Worm (Caenorhabditis elegans): Measurements from ENCODE around the gene B0432.7.

The B0432.7 gene

DNA sequence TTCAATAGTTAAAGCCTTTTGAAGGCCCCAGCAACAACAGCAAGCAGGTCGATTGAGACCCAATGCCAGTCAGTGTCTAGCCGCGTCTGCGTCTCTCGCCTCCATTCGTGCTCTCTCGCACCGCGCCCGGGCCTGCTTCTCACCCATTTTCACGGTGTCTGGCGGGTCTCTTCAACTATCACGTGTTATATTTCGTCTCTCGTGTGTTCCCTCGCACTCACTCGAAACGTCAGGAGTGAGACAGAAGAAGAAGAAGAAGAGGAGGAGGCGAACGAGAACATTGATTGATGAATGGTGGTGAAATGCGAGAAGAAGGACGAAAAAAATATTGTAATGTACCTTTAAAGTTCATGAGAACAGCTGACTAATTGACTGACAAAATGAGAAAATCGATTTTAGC is 52.6 kb downstream of the B0432.7 start (continued):
- no peak for TF ChIP-seq ztf-18 (tag; optimal IDR thresholded peaks at IDR 0.05)
- 0 out of 2 replicates have a peak, but pooled peaks have one; percentile 39 for TF ChIP-seq lir-1 (GFP tag; conservative IDR thresholded peaks at IDR 0.05)
- TF ChIP-seq B0019.2 (GFP tag; conservative IDR thresholded peaks at IDR 0.05): no peak
- peak; percentile 53 for TF ChIP-seq pbrm-1 (GFP tag; IDR thresholded peaks at IDR 0.05)
- no peak for TF ChIP-seq madf-6 (GFP tag; IDR thresholded peaks at IDR 0.05)
- TF ChIP-seq D2030.7 (GFP tag; IDR thresholded peaks at IDR 0.05): no peak
- TF ChIP-seq ama-1 (optimal IDR thresholded peaks at IDR 0.05): no peak
- peak in 1 of 2 experiments; percentile 74 for TF ChIP-seq ama-1 (GFP tag; optimal IDR thresholded peaks at IDR 0.05)
- peak; percentile 79; the same call in 1 of the 2 replicates for TF ChIP-seq hmg-1.2 (GFP tag; IDR thresholded peaks at IDR 0.05)
- TF ChIP-seq let-607 (tag; optimal IDR thresholded peaks at IDR 0.05): peak in 1 of 2 experiments; percentile 32
- peak; percentile 58; the same call in 1 of the 2 replicates for TF ChIP-seq B0336.3 (GFP tag; IDR thresholded peaks at IDR 0.05)
- 0 out of 2 replicates have a peak, but pooled peaks have one; percentile 36 for TF ChIP-seq madf-3 (GFP tag; IDR thresholded peaks at IDR 0.05)
- no peak for TF ChIP-seq egl-18 (GFP tag; IDR thresholded peaks at IDR 0.05)
- TF ChIP-seq rcor-1 (GFP tag; IDR thresholded peaks at IDR 0.05): peak; percentile 38; the same call in 1 of the 2 replicates
- no peak for TF ChIP-seq F57C9.4 (tag; optimal IDR thresholded peaks at IDR 0.05)
- no peak for TF ChIP-seq ztf-6 (GFP tag; IDR thresholded peaks at IDR 0.05)
- TF ChIP-seq hrde-1 (tag; optimal IDR thresholded peaks at IDR 0.05; ENCODE audit: borderline replicate concordance): no peak
- TF ChIP-seq snpc-4 (GFP tag; optimal IDR thresholded peaks at IDR 0.05): no peak
- TF ChIP-seq snpc-4 (tag; optimal IDR thresholded peaks at IDR 0.05): peak in 3 of 4 experiments; percentile 4 to 67 (median 31)
- TF ChIP-seq ztf-22 (GFP tag; optimal IDR thresholded peaks at IDR 0.05): no peak
- TF ChIP-seq madf-10 (tag; optimal IDR thresholded peaks at IDR 0.05): peak; percentile 63

DNA sequence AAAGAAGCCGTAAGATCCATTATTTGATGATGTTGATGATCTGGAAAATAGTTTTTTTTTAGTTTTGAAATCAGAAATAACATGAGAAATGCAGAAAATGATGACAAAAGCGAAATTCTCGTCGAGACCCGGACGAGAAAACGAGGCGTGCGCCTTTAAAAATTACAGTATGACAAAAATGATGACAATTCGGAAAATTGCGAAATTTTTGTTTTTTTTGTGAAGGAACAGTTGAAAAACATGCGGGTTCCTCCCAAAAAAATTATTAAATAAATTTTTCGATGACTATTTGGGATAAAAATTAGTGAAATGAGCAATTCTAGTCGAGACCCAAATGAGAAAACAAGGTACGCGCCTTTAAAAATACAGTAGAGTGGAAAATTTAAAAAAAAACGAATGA is 53.2 kb downstream of the B0432.7 start, which contains the start of gene ubxn-3:
Gene ubxn-3 (minus strand): TSS at position 66 of the 400 bp plus-strand sequence.
- TF ChIP-seq Y95B8A.8 (GFP tag; IDR thresholded peaks at IDR 0.05): no peak
- no peak for TF ChIP-seq mes-4 (tag; optimal IDR thresholded peaks at IDR 0.05)
- TF ChIP-seq madf-6 (GFP tag; IDR thresholded peaks at IDR 0.05): peak; percentile 47; the same call in 1 of the 2 replicates
- no peak for TF ChIP-seq F10E7.11 (tag; optimal IDR thresholded peaks at IDR 0.05)
- no peak for TF ChIP-seq rcor-1 (GFP tag; IDR thresholded peaks at IDR 0.05)
- TF ChIP-seq unc-62 (GFP tag; optimal IDR thresholded peaks at IDR 0.05): no peak
- no peak for TF ChIP-seq cebp-1 (GFP tag; IDR thresholded peaks at IDR 0.05)
- TF ChIP-seq cebp-1 (tag; optimal IDR thresholded peaks at IDR 0.05): peak; percentile 35
- TF ChIP-seq pbrm-1 (GFP tag; IDR thresholded peaks at IDR 0.05): no peak
- TF ChIP-seq bed-2 (GFP tag; IDR thresholded peaks at IDR 0.05): no peak
- no peak for TF ChIP-seq B0035.1 (tag; optimal IDR thresholded peaks at IDR 0.05)
- no peak for TF ChIP-seq Y53G8AR.9 (GFP tag; conservative IDR thresholded peaks at IDR 0.05)
- TF ChIP-seq ekl-4 (GFP tag; IDR thresholded peaks at IDR 0.05): no peak
- peak; percentile 13; the same call in 1 of the 2 replicates for TF ChIP-seq D2030.7 (GFP tag; IDR thresholded peaks at IDR 0.05)
- peak; percentile 75 for TF ChIP-seq F33H1.4 (GFP tag; IDR thresholded peaks at IDR 0.05)
- peak; percentile 80 for TF ChIP-seq xnd-1 (tag; optimal IDR thresholded peaks at IDR 0.05)
- no peak for TF ChIP-seq ccch-3 (GFP tag; optimal IDR thresholded peaks at IDR 0.05)
- peak; percentile 90 for TF ChIP-seq lsl-1 (GFP tag; optimal IDR thresholded peaks at IDR 0.05)
- TF ChIP-seq somi-1 (GFP tag; optimal IDR thresholded peaks at IDR 0.05): no peak
- TF ChIP-seq C17E4.6 (GFP tag; IDR thresholded peaks at IDR 0.05): no peak
- TF ChIP-seq madf-8 (GFP tag; conservative IDR thresholded peaks at IDR 0.05): peak; percentile 45
- no peak for TF ChIP-seq rec-8 (tag; optimal IDR thresholded peaks at IDR 0.05)
